Worm (Caenorhabditis elegans) whole organism, mixed stage, embryonic: ENCODE results near the gene his-8.

ENCODE experiments used
- M03D4.4 ChIP-seq: sonication (generic microtip); optimal IDR thresholded peaks from 2 replicates; lab custom pipeline; 2017; ENCODE audit warnings: mild to moderate bottlenecking, missing genetic modification characterization, missing compliant biosample characterization
- bed-3 ChIP-seq: fragments of 200-800 bp; sonication (Bioruptor generic); optimal IDR thresholded peaks from 3 replicates; lab custom pipeline; 2018; ENCODE audit warnings: mild to moderate bottlenecking, missing genetic modification characterization, moderate library complexity, missing compliant biosample characterization
- blmp-1 ChIP-seq: fragments of 150-350 bp; optimal IDR thresholded peaks from 2 replicates; lab custom pipeline; 2014; ENCODE audit warnings: missing biosample characterization, missing genetic modification characterization
- ceh-43 ChIP-seq: fragments of 200-800 bp; sonication (Bioruptor generic); optimal IDR thresholded peaks from 2 replicates; lab custom pipeline; 2018; ENCODE audit warnings: mild to moderate bottlenecking, missing genetic modification characterization, moderate library complexity, missing compliant biosample characterization
- ces-1 ChIP-seq: fragments of 150-350 bp; optimal IDR thresholded peaks from 2 replicates; lab custom pipeline; 2014; ENCODE audit warnings: missing biosample characterization, missing genetic modification reagents, missing genetic modification characterization
- cnd-1 ChIP-seq: fragments of 200-800 bp; sonication (Bioruptor generic); optimal IDR thresholded peaks from 2 replicates; lab custom pipeline; 2018; ENCODE audit warnings: mild to moderate bottlenecking, missing genetic modification characterization, missing compliant biosample characterization
- drap-1 ChIP-seq: fragments of 200-800 bp; sonication (Bioruptor generic); optimal IDR thresholded peaks from 3 replicates; lab custom pipeline; 2018; ENCODE audit warnings: mild to moderate bottlenecking, missing genetic modification characterization, missing compliant biosample characterization
- elt-3 ChIP-seq: fragments of 150-350 bp; optimal IDR thresholded peaks from 2 replicates; lab custom pipeline; 2014; ENCODE audit warnings: missing biosample characterization, missing genetic modification characterization
- flh-1 ChIP-seq: fragments of 200-800 bp; sonication (Bioruptor generic); optimal IDR thresholded peaks from 2 replicates; lab custom pipeline; 2018; ENCODE audit warnings: mild to moderate bottlenecking, missing genetic modification characterization, moderate library complexity, missing compliant biosample characterization
- ham-2 ChIP-seq: fragments of 200-800 bp; sonication (Bioruptor generic); optimal IDR thresholded peaks from 2 replicates; lab custom pipeline; 2018; ENCODE audit warnings: mild to moderate bottlenecking, missing genetic modification characterization, missing compliant biosample characterization
- hlh-1 ChIP-seq: fragments of 150-350 bp; optimal IDR thresholded peaks from 2 replicates; lab custom pipeline; 2014; ENCODE audit warnings: missing biosample characterization, missing genetic modification reagents, missing genetic modification characterization
- lin-13 ChIP-seq: fragments of 150-350 bp; optimal IDR thresholded peaks from 2 replicates; lab custom pipeline; 2014; ENCODE audit warnings: missing biosample characterization, missing genetic modification characterization
- lin-32 ChIP-seq: fragments of 200-800 bp; sonication (Bioruptor generic); optimal IDR thresholded peaks from 2 replicates; lab custom pipeline; 2018; ENCODE audit warnings: mild to moderate bottlenecking, missing genetic modification characterization, missing compliant biosample characterization
- lsy-2 ChIP-seq: fragments of 150-350 bp; optimal IDR thresholded peaks from 2 replicates; lab custom pipeline; 2014; ENCODE audit warnings: missing biosample characterization, missing genetic modification characterization
- mab-5 ChIP-seq: fragments of 150-350 bp; optimal IDR thresholded peaks from 2 replicates; lab custom pipeline; 2014; ENCODE audit warnings: missing biosample characterization, missing genetic modification characterization
- mep-1 ChIP-seq: fragments of 150-350 bp; optimal IDR thresholded peaks from 2 replicates; lab custom pipeline; 2017; ENCODE audit warnings: missing biosample characterization, missing genetic modification reagents, missing genetic modification characterization, inconsistent platforms
- mls-2 ChIP-seq: sonication (generic microtip); optimal IDR thresholded peaks from 2 replicates; lab custom pipeline; 2016; ENCODE audit warnings: mild to moderate bottlenecking, missing genetic modification characterization, moderate library complexity, missing compliant biosample characterization
- nhr-12 ChIP-seq: fragments of 150-350 bp; optimal IDR thresholded peaks from 2 replicates; lab custom pipeline; 2014; ENCODE audit warnings: missing biosample characterization, missing genetic modification characterization
- nhr-2 ChIP-seq: fragments of 150-350 bp; optimal IDR thresholded peaks from 2 replicates; lab custom pipeline; 2014; ENCODE audit warnings: missing biosample characterization, missing genetic modification characterization
- nhr-28 ChIP-seq: fragments of 150-350 bp; optimal IDR thresholded peaks from 2 replicates; lab custom pipeline; 2014; ENCODE audit warnings: missing biosample characterization, missing genetic modification characterization
- nhr-76 ChIP-seq: sonication (generic microtip); optimal IDR thresholded peaks from 2 replicates; lab custom pipeline; 2017; ENCODE audit warnings: missing biosample characterization, missing genetic modification characterization
- pha-4 ChIP-seq: fragments of 150-350 bp; optimal IDR thresholded peaks from 2 replicates; lab custom pipeline; 2018; ENCODE audit warnings: missing biosample characterization, missing genetic modification reagents, missing genetic modification characterization
- sptf-1 ChIP-seq: sonication (generic microtip); optimal IDR thresholded peaks from 2 replicates; lab custom pipeline; 2017; ENCODE audit warnings: mild to moderate bottlenecking, missing genetic modification characterization, moderate library complexity, missing compliant biosample characterization
- tbx-8 ChIP-seq: fragments of 200-800 bp; sonication (Bioruptor generic); optimal IDR thresholded peaks from 2 replicates; lab custom pipeline; 2018; ENCODE audit warnings: mild to moderate bottlenecking, missing genetic modification characterization, moderate library complexity, missing compliant biosample characterization
- unc-120 ChIP-seq: sonication (generic microtip); optimal IDR thresholded peaks from 2 replicates; lab custom pipeline; 2017; ENCODE audit warnings: missing genetic modification characterization, missing compliant biosample characterization; ENCODE audit not compliant: poor library complexity, severe bottlenecking
- unc-39 ChIP-seq: fragments of 150-350 bp; optimal IDR thresholded peaks from 2 replicates; lab custom pipeline; 2014; ENCODE audit warnings: missing biosample characterization, missing genetic modification characterization
- unc-62 ChIP-seq: fragments of 150-350 bp; optimal IDR thresholded peaks from 2 replicates; lab custom pipeline; 2014; ENCODE audit warnings: missing biosample characterization, missing genetic modification reagents, missing genetic modification characterization
- zip-8 ChIP-seq: fragments of 150-350 bp; optimal IDR thresholded peaks from 2 replicates; lab custom pipeline; 2014; ENCODE audit warnings: missing biosample characterization, missing genetic modification characterization
- ztf-11 ChIP-seq: fragments of 150-350 bp; optimal IDR thresholded peaks from 2 replicates; lab custom pipeline; 2014; ENCODE audit warnings: missing biosample characterization, missing genetic modification characterization

Gene his-8

ce11 chrV:8545531-8546224 is 12.8 kb upstream of the his-8 start, which contains the start of the genes slc-17.8 and asns-1:
Gene slc-17.8, minus strand, starts transcription at chrV:8545581.
Gene asns-1, plus strand, starts transcription at chrV:8546174.
- no peak for TF ChIP-seq nhr-28 (tag; lab: Kevin White, UChicago)
- TF ChIP-seq unc-120 (tag; lab: Kevin White, UChicago) = peak; percentile 37

DNA sequence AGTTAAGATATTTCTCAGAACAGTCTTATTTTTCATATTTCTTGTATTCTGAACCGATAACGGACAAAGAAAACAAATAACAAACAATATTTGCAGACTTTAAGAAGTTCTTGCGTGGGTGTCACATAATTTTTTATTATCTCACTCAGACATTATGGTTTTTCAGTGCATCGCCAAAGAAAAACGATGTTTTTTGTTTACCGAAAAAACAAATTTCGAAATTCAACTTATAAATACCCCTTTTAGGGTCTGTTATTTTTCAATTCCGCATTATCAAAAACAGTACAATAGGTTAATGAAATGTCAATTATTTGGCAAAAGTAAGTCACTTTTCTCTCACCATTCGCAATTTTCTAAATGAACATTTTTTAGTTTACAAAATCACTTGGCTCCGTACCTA is 4.1 kb upstream of the his-8 start, which contains the start of gene otpl-4:
TSS of gene otpl-4 (plus strand) at position 301 of the 400 bp plus-strand sequence.
- TF ChIP-seq tbx-8 (GFP tag; lab: Kevin White, UChicago) = no peak
- no peak for TF ChIP-seq mls-2 (tag; lab: Kevin White, UChicago)
- no peak for TF ChIP-seq ceh-43 (GFP tag; lab: Kevin White, UChicago)
- no peak for TF ChIP-seq nhr-2 (tag; lab: Kevin White, UChicago)
- TF ChIP-seq ztf-11 (tag; lab: Kevin White, UChicago) = no peak
- no peak for TF ChIP-seq ces-1
- TF ChIP-seq sptf-1 = no peak
- TF ChIP-seq nhr-76 (tag; lab: Kevin White, UChicago) = no peak
- TF ChIP-seq elt-3 = no peak
- no peak for TF ChIP-seq mep-1 (tag; lab: Kevin White, UChicago)
- TF ChIP-seq lsy-2 (tag; lab: Kevin White, UChicago) = no peak
- TF ChIP-seq hlh-1 (tag; lab: Kevin White, UChicago) = no peak
- TF ChIP-seq lin-13 (tag; lab: Kevin White, UChicago) = no peak
- no peak for TF ChIP-seq blmp-1 (tag; lab: Kevin White, UChicago)
- no peak for TF ChIP-seq unc-120 (tag; lab: Kevin White, UChicago)
- no peak for TF ChIP-seq pha-4 (tag; lab: Kevin White, UChicago)
- no peak for TF ChIP-seq unc-39

- TF ChIP-seq lin-32 (GFP tag; lab: Kevin White, UChicago) (no peak), tbx-8 (GFP tag; lab: Kevin White, UChicago) (no peak), zip-8 (tag; lab: Kevin White, UChicago) (no peak), nhr-2 (tag; lab: Kevin White, UChicago) (no peak), lsy-2 (tag; lab: Kevin White, UChicago) (no peak), flh-1 (GFP tag; lab: Kevin White, UChicago) (no peak)
- TF ChIP-seq, all 35 proteins: peak for 0
Measured at ce11 chrV:8536213-8536612, 3.3 kb upstream of the his-8 start, which contains the start of gene his-39. Gene his-39, plus strand, starts transcription at chrV:8536513.

ce11 chrV:8534534-8535283 is 1.8 kb upstream of the his-8 start, which contains the start of the genes his-6 and his-5:
Gene his-6, minus strand, starts transcription at chrV:8534977.
Gene his-5, plus strand, starts transcription at chrV:8535214.
- TF ChIP-seq pha-4 (tag; lab: Kevin White, UChicago) (peak; percentile 1), cnd-1 (tag; lab: Kevin White, UChicago) (peak; percentile 64), mls-2 (tag; lab: Kevin White, UChicago) (peak; percentile 13)

- no peak for TF ChIP-seq unc-120 (tag; lab: Kevin White, UChicago)
- no peak for TF ChIP-seq tbx-8 (GFP tag; lab: Kevin White, UChicago)
- peak; percentile 70 for TF ChIP-seq zip-8 (tag; lab: Kevin White, UChicago)
- TF ChIP-seq nhr-12 = no peak
Measured at ce11 chrV:8533916-8534315, 1.0 kb upstream of the his-8 start.

ce11 chrV:8529219-8529618 is 3.7 kb downstream of the his-8 start, which contains the start of gene otpl-5:
Gene otpl-5, plus strand, starts transcription at chrV:8529519.
- TF ChIP-seq drap-1 (GFP tag; lab: Kevin White, UChicago) = no peak
- TF ChIP-seq M03D4.4 (tag; lab: Kevin White, UChicago) = no peak
- TF ChIP-seq tbx-8 (GFP tag; lab: Kevin White, UChicago) = no peak
- TF ChIP-seq ham-2 = no peak
- no peak for TF ChIP-seq pha-4 (tag; lab: Kevin White, UChicago)
- no peak for TF ChIP-seq ztf-11 (tag; lab: Kevin White, UChicago)
- TF ChIP-seq elt-3 = no peak
- no peak for TF ChIP-seq hlh-1 (tag; lab: Kevin White, UChicago)
- TF ChIP-seq unc-62 (GFP tag; lab: Kevin White, UChicago) = no peak
- no peak for TF ChIP-seq unc-39
- TF ChIP-seq flh-1 (GFP tag; lab: Kevin White, UChicago) = no peak
- TF ChIP-seq cnd-1 (tag; lab: Kevin White, UChicago) = no peak
- TF ChIP-seq lin-13 (tag; lab: Kevin White, UChicago) = no peak
- TF ChIP-seq bed-3 (GFP tag; lab: Kevin White, UChicago) = no peak
- no peak for TF ChIP-seq lsy-2 (tag; lab: Kevin White, UChicago)
- no peak for TF ChIP-seq mab-5 (tag; lab: Kevin White, UChicago)
- TF ChIP-seq ces-1 = no peak
- TF ChIP-seq, all 35 proteins: peak for 0
